Worm (Caenorhabditis elegans) whole organism, L4 larva: Measurements from ENCODE around the gene ZK721.4.
A peak's percentile ranks its signal among the peaks of the same experiment; 100 is the strongest.

Source experiments
- F49E8.2 ChIP-seq: sonication (generic microtip); optimal IDR thresholded peaks from 2 replicates; lab custom pipeline; 2016; ENCODE audit warnings: missing compliant biosample characterization, mild to moderate bottlenecking, missing genetic modification characterization, borderline replicate concordance
- T26A8.4 ChIP-seq: fragments of 200-800 bp; sonication (Bioruptor generic); IDR thresholded peaks from 2 replicates; pipeline ENCODE4 v1.3.6; 2022; ENCODE audit warnings: missing genetic modification characterization, missing compliant biosample characterization
- Y48G9A.11 ChIP-seq: fragments of 200-800 bp; sonication (Bioruptor generic); IDR thresholded peaks from 2 replicates; pipeline ENCODE4 v1.3.6; 2022; ENCODE audit warnings: missing genetic modification reagents, missing genetic modification characterization, missing compliant biosample characterization
- ama-1 ChIP-seq: fragments of 150-350 bp; optimal IDR thresholded peaks from 2 replicates; lab custom pipeline; 2014; ENCODE audit warnings: inconsistent platforms, mixed read lengths
- arid-1 ChIP-seq: fragments of 200-800 bp; sonication (Bioruptor generic); conservative IDR thresholded peaks from 2 replicates; pipeline ENCODE4 v1.3.6; 2022; ENCODE audit warnings: missing genetic modification reagents, missing genetic modification characterization, missing compliant biosample characterization
- attf-4 ChIP-seq: sonication (generic microtip); optimal IDR thresholded peaks from 3 replicates; lab custom pipeline; 2017; ENCODE audit warnings: missing biosample characterization, missing genetic modification characterization
- ceh-62 ChIP-seq: sonication (generic microtip); optimal IDR thresholded peaks from 2 replicates; lab custom pipeline; 2017; ENCODE audit warnings: missing biosample characterization, missing genetic modification characterization
- ces-1 ChIP-seq: fragments of 150-350 bp; sonication (generic microtip); optimal IDR thresholded peaks from 4 replicates; lab custom pipeline; 2014; ENCODE audit warnings: missing biosample characterization, missing genetic modification reagents, missing genetic modification characterization
- cey-2 ChIP-seq: sonication (generic microtip); optimal IDR thresholded peaks from 3 replicates; lab custom pipeline; 2017; ENCODE audit warnings: missing genetic modification characterization, mild to moderate bottlenecking, missing compliant biosample characterization, antibody characterized with exemption, borderline replicate concordance; ENCODE audit not compliant: insufficient read depth
- daf-12 ChIP-seq: fragments of 150-350 bp; optimal IDR thresholded peaks from 2 replicates; lab custom pipeline; 2014; ENCODE audit warnings: missing biosample characterization, missing genetic modification reagents, missing genetic modification characterization
- daf-16 ChIP-seq, 3 experiments: sonication (generic microtip); optimal IDR thresholded peaks; 2 replicates each; lab custom pipeline; 2016 to 2017; ENCODE audit warnings: missing genetic modification characterization in 3 of 3, missing genetic modification reagents in 3 of 3, mild to moderate bottlenecking in 2 of 3, missing compliant biosample characterization in 2 of 3, missing biosample characterization in 1 of 3, moderate library complexity in 1 of 3
- dmd-6 ChIP-seq: fragments of 200-800 bp; sonication (Bioruptor generic); IDR thresholded peaks from 2 replicates; pipeline ENCODE4 v1.3.6; 2022; ENCODE audit warnings: missing genetic modification reagents, missing genetic modification characterization, missing compliant biosample characterization
- dmd-8 ChIP-seq: fragments of 200-800 bp; sonication (Bioruptor generic); IDR thresholded peaks from 2 replicates; pipeline ENCODE4 v1.3.6; 2022; ENCODE audit warnings: missing genetic modification characterization, missing compliant biosample characterization
- dpl-1 ChIP-seq: fragments of 150-350 bp; optimal IDR thresholded peaks from 2 replicates; lab custom pipeline; 2014; ENCODE audit warnings: missing biosample characterization, missing genetic modification reagents, missing genetic modification characterization
- duxl-1 ChIP-seq: sonication (generic microtip); optimal IDR thresholded peaks from 2 replicates; lab custom pipeline; 2016; ENCODE audit warnings: mild to moderate bottlenecking, missing genetic modification characterization, moderate library complexity, missing compliant biosample characterization; ENCODE audit not compliant: poor library complexity
- dve-1 ChIP-seq: sonication (generic microtip); optimal IDR thresholded peaks from 2 replicates; lab custom pipeline; 2017; ENCODE audit warnings: antibody characterized with exemption, mild to moderate bottlenecking, missing genetic modification characterization, missing compliant biosample characterization; ENCODE audit not compliant: insufficient read depth
- fos-1 ChIP-seq: fragments of 150-350 bp; optimal IDR thresholded peaks from 2 replicates; lab custom pipeline; 2014; ENCODE audit warnings: missing biosample characterization, missing genetic modification characterization
- gei-8 ChIP-seq: fragments of 200-800 bp; sonication (Bioruptor generic); optimal IDR thresholded peaks from 2 replicates; lab custom pipeline; 2018; ENCODE audit warnings: mild to moderate bottlenecking, missing genetic modification characterization, missing compliant biosample characterization
- hif-1 ChIP-seq, 2 experiments: sonication (generic microtip); optimal IDR thresholded peaks; 2 replicates each; lab custom pipeline; 2016 to 2017; ENCODE audit warnings: missing compliant biosample characterization in 2 of 2, missing genetic modification characterization in 2 of 2, missing genetic modification reagents in 2 of 2, missing genotype in 2 of 2, mild to moderate bottlenecking in 1 of 2
- hlh-11 ChIP-seq: fragments of 200-800 bp; sonication (Bioruptor generic); optimal IDR thresholded peaks from 2 replicates; lab custom pipeline; 2018; ENCODE audit warnings: mild to moderate bottlenecking, missing genetic modification characterization, missing compliant biosample characterization
- hlh-30 ChIP-seq: sonication (generic microtip); optimal IDR thresholded peaks from 2 replicates; lab custom pipeline; 2017; ENCODE audit warnings: antibody characterized with exemption, mild to moderate bottlenecking, missing genetic modification characterization, missing compliant biosample characterization; ENCODE audit not compliant: insufficient read depth
- hmg-1.1 ChIP-seq: fragments of 200-800 bp; sonication (Bioruptor generic); IDR thresholded peaks from 2 replicates; pipeline ENCODE4 v1.3.6; 2022; ENCODE audit warnings: missing genetic modification reagents, missing genetic modification characterization, missing compliant biosample characterization
- lin-29 ChIP-seq: fragments of 200-800 bp; sonication (Bioruptor generic); IDR thresholded peaks from 2 replicates; pipeline ENCODE4 v1.3.6; 2022; ENCODE audit warnings: missing genetic modification reagents, missing genetic modification characterization, missing compliant biosample characterization
- lin-39 ChIP-seq: fragments of 150-350 bp; optimal IDR thresholded peaks from 2 replicates; lab custom pipeline; 2014; ENCODE audit warnings: missing biosample characterization, missing genetic modification reagents, missing genetic modification characterization
- lir-3 ChIP-seq: sonication (generic microtip); optimal IDR thresholded peaks from 2 replicates; lab custom pipeline; 2016; ENCODE audit warnings: mild to moderate bottlenecking, missing genetic modification characterization, missing compliant biosample characterization
- lsy-2 ChIP-seq, 2 experiments: fragments of 150-350 bp in 1 of 2; sonication (generic microtip) in 1 of 2; optimal IDR thresholded peaks; 2 replicates each; lab custom pipeline; 2014 to 2017; ENCODE audit warnings: missing biosample characterization in 2 of 2, missing genetic modification characterization in 2 of 2
- madf-5 ChIP-seq, 2 experiments: fragments of 200-800 bp; sonication (Bioruptor generic); IDR thresholded peaks; 2 replicates each; pipeline ENCODE4 v1.3.6; 2022; ENCODE audit warnings: missing compliant biosample characterization in 2 of 2, missing genetic modification characterization in 2 of 2
- madf-9 ChIP-seq: fragments of 200-800 bp; sonication (Bioruptor generic); conservative IDR thresholded peaks from 2 replicates; pipeline ENCODE4 v1.3.6; 2022; ENCODE audit warnings: missing genetic modification reagents, missing genetic modification characterization, missing compliant biosample characterization
- mdl-1 ChIP-seq, 2 experiments: fragments of 150-350 bp in 1 of 2; sonication (generic microtip) in 1 of 2; optimal IDR thresholded peaks; 2 replicates each; lab custom pipeline; 2014 to 2017; ENCODE audit warnings: missing biosample characterization in 2 of 2, missing genetic modification characterization in 2 of 2
- mes-2 ChIP-seq: sonication (generic microtip); optimal IDR thresholded peaks from 2 replicates; lab custom pipeline; 2016; ENCODE audit warnings: missing genotype, mild to moderate bottlenecking, missing genetic modification characterization, missing compliant biosample characterization; ENCODE audit not compliant: poor library complexity, severe bottlenecking
- nhr-11 ChIP-seq: fragments of 150-350 bp; optimal IDR thresholded peaks from 2 replicates; lab custom pipeline; 2014; ENCODE audit warnings: missing biosample characterization, missing genetic modification characterization
- nhr-237 ChIP-seq: sonication (generic microtip); optimal IDR thresholded peaks from 2 replicates; lab custom pipeline; 2017; ENCODE audit warnings: missing biosample characterization, missing genetic modification characterization
- nhr-28 ChIP-seq: fragments of 150-350 bp; optimal IDR thresholded peaks from 2 replicates; lab custom pipeline; 2014; ENCODE audit warnings: missing biosample characterization, missing genetic modification characterization
- nhr-48 ChIP-seq: sonication (generic microtip); optimal IDR thresholded peaks from 2 replicates; lab custom pipeline; 2016; ENCODE audit warnings: mild to moderate bottlenecking, missing genetic modification characterization, missing compliant biosample characterization
- nhr-6 ChIP-seq: fragments of 150-350 bp; optimal IDR thresholded peaks from 2 replicates; lab custom pipeline; 2014; ENCODE audit warnings: missing biosample characterization, missing genetic modification characterization
- pha-4 ChIP-seq, 2 experiments: fragments of 150-350 bp in 1 of 2; fragments of 200-800 bp in 1 of 2; sonication (Bioruptor generic) in 1 of 2; IDR thresholded peaks in 1 of 2; optimal IDR thresholded peaks in 1 of 2; 2 replicates each; pipeline versions ENCODE4 v1.3.6 to Lab custom; 2014 to 2022; ENCODE audit warnings: missing genetic modification characterization in 2 of 2, missing genetic modification reagents in 2 of 2, missing biosample characterization in 1 of 2, missing compliant biosample characterization in 1 of 2
- rbr-2 ChIP-seq: sonication (generic microtip); optimal IDR thresholded peaks from 2 replicates; lab custom pipeline; 2016; ENCODE audit warnings: missing genotype, missing genetic modification characterization, missing compliant biosample characterization
- set-16 ChIP-seq: fragments of 200-800 bp; sonication (Bioruptor generic); IDR thresholded peaks from 2 replicates; pipeline ENCODE4 v1.3.6; 2022; ENCODE audit warnings: missing genetic modification reagents, missing genetic modification characterization, missing compliant biosample characterization
- tag-97 ChIP-seq: fragments of 200-800 bp; sonication (Bioruptor generic); IDR thresholded peaks from 2 replicates; pipeline ENCODE4 v1.3.6; 2022; ENCODE audit warnings: missing genetic modification characterization, missing compliant biosample characterization
- tra-1 ChIP-seq: fragments of 200-800 bp; sonication (Bioruptor generic); IDR thresholded peaks from 2 replicates; pipeline ENCODE4 v1.3.6; 2022; ENCODE audit warnings: missing genetic modification reagents, missing genetic modification characterization, missing compliant biosample characterization
- unc-130 ChIP-seq: sonication (generic microtip); optimal IDR thresholded peaks from 2 replicates; lab custom pipeline; 2016; ENCODE audit warnings: missing genetic modification reagents, missing genetic modification characterization, missing compliant biosample characterization
- ztf-11 ChIP-seq: fragments of 150-350 bp; optimal IDR thresholded peaks from 2 replicates; lab custom pipeline; 2014; ENCODE audit warnings: missing biosample characterization, missing genetic modification characterization

The ZK721.4 gene

ce11 chrX:8752546-8752945 is 26.1 kb upstream of the ZK721.4 start (continued):
- no peak for TF ChIP-seq fos-1 (tag; lab: Kevin White, UChicago)
- TF ChIP-seq gei-8 (GFP tag; lab: Kevin White, UChicago), result no peak
- TF ChIP-seq hlh-11 (tag; lab: Kevin White, UChicago), result peak; percentile 52
- no peak for TF ChIP-seq hmg-1.1 (GFP tag; lab: Robert Waterston, UW)
- TF ChIP-seq nhr-48 (tag; lab: Kevin White, UChicago), result no peak
- TF ChIP-seq dpl-1 (GFP tag; lab: Kevin White, UChicago), result no peak
- no peak for TF ChIP-seq attf-4 (tag; lab: Kevin White, UChicago)
- no peak for TF ChIP-seq lsy-2 (tag; optimal IDR thresholded peaks at IDR 0.05; lab: Kevin White, UChicago)
- no peak for TF ChIP-seq nhr-6
- TF ChIP-seq dmd-6 (GFP tag; lab: Robert Waterston, UW), result 0 out of 2 replicates have a peak, but pooled peaks have one; percentile 9
- TF ChIP-seq madf-5 (GFP tag; IDR thresholded peaks at IDR 0.05; lab: Robert Waterston, UW), result no peak
- TF ChIP-seq cey-2 (tag; lab: Kevin White, UChicago), result no peak
- TF ChIP-seq Y48G9A.11 (GFP tag; lab: Robert Waterston, UW), result no peak
- TF ChIP-seq hlh-30 (tag; lab: Kevin White, UChicago), result peak; percentile 39
- TF ChIP-seq madf-9 (GFP tag; lab: Robert Waterston, UW), result no peak
- peak; percentile 80 to 81 for TF ChIP-seq mdl-1 (tag; optimal IDR thresholded peaks at IDR 0.05; lab: Kevin White, UChicago)
- no peak for TF ChIP-seq ama-1 (lab: Kevin White, UChicago)
- no peak for TF ChIP-seq F49E8.2 (tag; lab: Kevin White, UChicago)
- no peak for TF ChIP-seq duxl-1
- no peak for TF ChIP-seq lir-3 (tag; lab: Kevin White, UChicago)
- no peak for TF ChIP-seq daf-12 (tag; lab: Kevin White, UChicago)
- no peak for TF ChIP-seq ztf-11 (tag; lab: Kevin White, UChicago)
- TF ChIP-seq tag-97, result no peak
- no peak for TF ChIP-seq rbr-2
- no peak for TF ChIP-seq lin-29
- no peak for TF ChIP-seq dmd-8 (GFP tag; lab: Robert Waterston, UW)
- TF ChIP-seq set-16 (GFP tag; lab: Robert Waterston, UW), result no peak
- TF ChIP-seq mes-2, result no peak
- TF ChIP-seq T26A8.4 (GFP tag; lab: Robert Waterston, UW), result no peak
- TF ChIP-seq ceh-62 (tag; lab: Kevin White, UChicago), result no peak
- peak; percentile 61 for TF ChIP-seq nhr-28
- no peak for TF ChIP-seq ces-1
- TF ChIP-seq, all 104 proteins: peak for 8

ce11 chrX:8754285-8754795 is 24.3 kb upstream of the ZK721.4 start:
- TF ChIP-seq nhr-28 (peak; percentile 29), mdl-1 (tag; optimal IDR thresholded peaks at IDR 0.05; lab: Kevin White, UChicago) (peak in 1 of 2 experiments; percentile 15), tag-97 (no peak), nhr-11 (peak; percentile 10), lin-39 (tag; lab: Kevin White, UChicago) (no peak), dve-1 (tag; lab: Kevin White, UChicago) (peak; percentile 23), daf-16 (GFP tag; optimal IDR thresholded peaks at IDR 0.05; lab: Kevin White, UChicago) (peak in 1 of 2 experiments; percentile 38), daf-16 (tag; optimal IDR thresholded peaks at IDR 0.05; lab: Kevin White, UChicago) (peak; percentile 74)

- TF ChIP-seq nhr-6 (no peak), hlh-30 (tag; lab: Kevin White, UChicago) (peak; percentile 64), dmd-6 (GFP tag; lab: Robert Waterston, UW) (peak; percentile 29; the same call in 1 of the 2 replicates), pha-4 (GFP tag; IDR thresholded peaks at IDR 0.05; lab: Robert Waterston, UW) (no peak), pha-4 (tag; optimal IDR thresholded peaks at IDR 0.05; lab: Kevin White, UChicago) (no peak), unc-130 (GFP tag; lab: Kevin White, UChicago) (no peak), nhr-28 (peak; percentile 24), dmd-8 (GFP tag; lab: Robert Waterston, UW) (no peak), tra-1 (GFP tag; lab: Robert Waterston, UW) (no peak), nhr-237 (no peak), hmg-1.1 (GFP tag; lab: Robert Waterston, UW) (no peak), arid-1 (no peak), dve-1 (tag; lab: Kevin White, UChicago) (peak; percentile 89), nhr-48 (tag; lab: Kevin White, UChicago) (peak; percentile 18), hif-1 (tag; optimal IDR thresholded peaks at IDR 0.05; lab: Kevin White, UChicago) (no peak), daf-16 (GFP tag; optimal IDR thresholded peaks at IDR 0.05; lab: Kevin White, UChicago) (no peak), daf-16 (tag; optimal IDR thresholded peaks at IDR 0.05; lab: Kevin White, UChicago) (peak; percentile 96), hlh-11 (tag; lab: Kevin White, UChicago) (peak; percentile 38)
These were observed 22.7 kb upstream of the ZK721.4 start for ce11 chrX:8755987-8756386.
